Fruit fly (Drosophila melanogaster): ENCODE results near the gene corto.

DNA sequence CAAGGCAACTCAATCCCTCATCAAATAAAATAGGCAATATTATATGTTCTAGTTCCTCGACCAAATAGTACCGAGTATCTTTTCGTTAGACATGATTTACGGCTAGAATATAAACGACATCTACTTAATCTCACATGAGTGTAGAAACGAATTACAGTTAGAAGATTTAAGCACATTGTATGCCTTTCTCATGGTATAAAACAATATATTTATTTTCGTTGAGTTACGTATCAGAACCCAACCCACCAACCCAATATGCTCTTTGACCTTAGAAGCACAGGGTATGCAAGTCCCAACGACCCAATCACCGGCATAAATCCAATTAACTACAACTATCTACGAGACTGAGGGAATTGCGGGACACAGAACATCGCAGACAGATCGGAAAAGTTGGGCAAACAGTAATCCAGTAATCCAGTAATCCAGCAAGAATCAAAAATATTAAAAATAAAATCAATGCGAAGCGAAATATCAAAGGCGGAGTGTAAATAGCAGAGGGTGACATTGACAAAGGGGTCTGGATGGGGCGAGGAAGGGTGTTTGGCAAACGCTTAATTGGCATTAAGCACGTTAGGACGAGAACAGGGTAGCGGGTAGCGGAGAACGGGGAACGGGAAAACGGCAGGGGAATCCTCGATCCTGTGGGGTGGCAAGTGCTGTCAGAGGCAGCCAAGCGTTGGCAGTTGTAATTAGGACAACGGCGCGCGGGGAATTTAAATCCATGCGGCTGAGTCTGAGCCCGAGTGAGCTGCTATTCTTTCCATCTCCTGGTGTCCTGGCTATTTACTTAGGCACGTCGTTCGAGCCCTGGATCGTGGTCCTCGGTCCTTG is 35.6 kb upstream of the corto start:
- TF ChIP-seq psq (optimal IDR thresholded peaks at IDR 0.05) (no peak), pan (optimal IDR thresholded peaks at IDR 0.05) (no peak), Dll (optimal IDR thresholded peaks at IDR 0.05) (no peak), CG8478 (optimal IDR thresholded peaks at IDR 0.05) (no peak), usp (GFP tag; optimal IDR thresholded peaks at IDR 0.05) (no peak), EcR (GFP tag; optimal IDR thresholded peaks at IDR 0.05) (no peak)

Measured in whole organism.